Worm (Caenorhabditis elegans) whole organism, young adult: ENCODE results near the gene unc-10.

Experiments
- B0336.3 ChIP-seq: fragments of 200-800 bp; sonication (Bioruptor generic); IDR thresholded peaks from 2 replicates; pipeline ENCODE4 v1.3.6; 2022; ENCODE audit warnings: missing genetic modification characterization, missing compliant biosample characterization
- D2030.7 ChIP-seq: fragments of 200-800 bp; sonication (Bioruptor generic); IDR thresholded peaks from 2 replicates; pipeline ENCODE4 v1.3.6; 2022; ENCODE audit warnings: missing genetic modification reagents, missing genetic modification characterization, missing compliant biosample characterization
- F22D6.2 ChIP-seq: sonication (generic microtip); optimal IDR thresholded peaks from 2 replicates; lab custom pipeline; 2016; ENCODE audit warnings: mild to moderate bottlenecking, missing genetic modification characterization, missing compliant biosample characterization
- F37B4.10 ChIP-seq: fragments of 200-800 bp; sonication (Bioruptor generic); IDR thresholded peaks from 2 replicates; pipeline ENCODE4 v1.3.6; 2022; ENCODE audit warnings: missing genetic modification characterization, missing compliant biosample characterization
- F39B2.1 ChIP-seq: fragments of 200-800 bp; sonication (Bioruptor generic); IDR thresholded peaks from 2 replicates; pipeline ENCODE4 v1.3.6; 2022; ENCODE audit warnings: missing genetic modification reagents, missing genetic modification characterization, missing compliant biosample characterization
- F49E8.2 ChIP-seq: sonication (generic microtip); optimal IDR thresholded peaks from 3 replicates; lab custom pipeline; 2017; ENCODE audit warnings: missing genetic modification characterization, mild to moderate bottlenecking, missing compliant biosample characterization, antibody characterized with exemption, moderate library complexity; ENCODE audit not compliant: insufficient read depth
- F52B5.7 ChIP-seq: sonication (generic microtip); optimal IDR thresholded peaks from 2 replicates; lab custom pipeline; 2016; ENCODE audit warnings: mild to moderate bottlenecking, missing genetic modification characterization, missing compliant biosample characterization
- K12H6.12 ChIP-seq: fragments of 200-800 bp; sonication (Bioruptor generic); optimal IDR thresholded peaks from 2 replicates; lab custom pipeline; 2018; ENCODE audit warnings: mild to moderate bottlenecking, missing genetic modification characterization, missing compliant biosample characterization
- T07F8.4 ChIP-seq: sonication (generic microtip); optimal IDR thresholded peaks from 2 replicates; lab custom pipeline; 2016; ENCODE audit warnings: mild to moderate bottlenecking, missing genetic modification characterization, moderate library complexity, missing compliant biosample characterization
- Y53G8AR.9 ChIP-seq: fragments of 200-800 bp; sonication (Bioruptor generic); conservative IDR thresholded peaks from 2 replicates; pipeline ENCODE4 v1.3.6; 2022; ENCODE audit warnings: missing genetic modification reagents, missing genetic modification characterization, missing compliant biosample characterization
- Y95B8A.8 ChIP-seq: fragments of 200-800 bp; sonication (Bioruptor generic); IDR thresholded peaks from 2 replicates; pipeline ENCODE4 v1.3.6; 2022; ENCODE audit warnings: missing genetic modification reagents, missing genetic modification characterization, missing compliant biosample characterization
- ZK185.1 ChIP-seq: sonication (generic microtip); optimal IDR thresholded peaks from 2 replicates; lab custom pipeline; 2016; ENCODE audit warnings: mild to moderate bottlenecking, missing genetic modification characterization, missing compliant biosample characterization; ENCODE audit not compliant: poor library complexity, severe bottlenecking
- ama-1 ChIP-seq, 3 experiments: fragments of 150-350 bp in 1 of 3; sonication (generic microtip) in 2 of 3; optimal IDR thresholded peaks; 2 replicates each; lab custom pipeline; 2014 to 2018; ENCODE audit warnings: missing biosample characterization in 2 of 3, missing genetic modification characterization in 2 of 3, missing genetic modification reagents in 2 of 3
- aptf-2 ChIP-seq: fragments of 200-800 bp; sonication (Bioruptor generic); conservative IDR thresholded peaks from 2 replicates; pipeline ENCODE4 v1.3.6; 2022; ENCODE audit warnings: missing genetic modification reagents, missing genetic modification characterization, missing compliant biosample characterization
- aptf-3 ChIP-seq: fragments of 200-800 bp; sonication (Bioruptor generic); IDR thresholded peaks from 2 replicates; pipeline ENCODE4 v1.3.6; 2022; ENCODE audit warnings: missing genetic modification characterization, missing compliant biosample characterization
- atf-7 ChIP-seq: sonication (generic microtip); optimal IDR thresholded peaks from 2 replicates; lab custom pipeline; 2017; ENCODE audit warnings: mild to moderate bottlenecking, missing genetic modification characterization, missing compliant biosample characterization
- attf-3 ChIP-seq: fragments of 200-800 bp; sonication (Bioruptor generic); conservative IDR thresholded peaks from 2 replicates; pipeline ENCODE4 v1.3.6; 2022; ENCODE audit warnings: missing genetic modification reagents, missing genetic modification characterization, missing compliant biosample characterization
- attf-6 ChIP-seq: fragments of 200-800 bp; sonication (Bioruptor generic); IDR thresholded peaks from 2 replicates; pipeline ENCODE4 v1.3.6; 2022; ENCODE audit warnings: missing genetic modification reagents, missing genetic modification characterization, missing compliant biosample characterization
- ccch-3 ChIP-seq: fragments of 200-800 bp; sonication (Bioruptor generic); optimal IDR thresholded peaks from 2 replicates; lab custom pipeline; 2018; ENCODE audit warnings: mild to moderate bottlenecking, missing genetic modification characterization, missing compliant biosample characterization
- ceh-79 ChIP-seq: sonication (generic microtip); optimal IDR thresholded peaks from 2 replicates; lab custom pipeline; 2017; ENCODE audit warnings: mild to moderate bottlenecking, missing genetic modification characterization, missing compliant biosample characterization
- die-1 ChIP-seq: sonication (generic microtip); optimal IDR thresholded peaks from 2 replicates; lab custom pipeline; 2016; ENCODE audit warnings: missing genotype, mild to moderate bottlenecking, missing genetic modification characterization, missing compliant biosample characterization
- egrh-3 ChIP-seq: fragments of 200-800 bp; sonication (Bioruptor generic); IDR thresholded peaks from 2 replicates; pipeline ENCODE4 v1.3.6; 2022; ENCODE audit warnings: missing genetic modification reagents, missing genetic modification characterization, missing compliant biosample characterization
- ets-4 ChIP-seq: fragments of 200-800 bp; sonication (Bioruptor generic); optimal IDR thresholded peaks from 2 replicates; lab custom pipeline; 2018; ENCODE audit warnings: mild to moderate bottlenecking, missing genetic modification characterization, missing compliant biosample characterization
- hlh-12 ChIP-seq: sonication (generic microtip); optimal IDR thresholded peaks from 2 replicates; lab custom pipeline; 2016; ENCODE audit warnings: missing genetic modification characterization, missing compliant biosample characterization
- hmg-20 ChIP-seq: fragments of 200-800 bp; sonication (Bioruptor generic); IDR thresholded peaks from 2 replicates; pipeline ENCODE4 v1.3.6; 2022; ENCODE audit warnings: missing genetic modification reagents, missing genetic modification characterization, missing compliant biosample characterization
- hrde-1 ChIP-seq: sonication (generic microtip); optimal IDR thresholded peaks from 2 replicates; lab custom pipeline; 2016; ENCODE audit warnings: missing genetic modification characterization, mild to moderate bottlenecking, missing compliant biosample characterization, moderate library complexity, missing genotype, missing genetic modification reagents, borderline replicate concordance
- let-526 ChIP-seq: fragments of 200-800 bp; sonication (Bioruptor generic); IDR thresholded peaks from 2 replicates; pipeline ENCODE4 v1.3.6; 2022; ENCODE audit warnings: missing genetic modification reagents, missing genetic modification characterization, missing compliant biosample characterization
- lsl-1 ChIP-seq: fragments of 200-800 bp; sonication (Bioruptor generic); optimal IDR thresholded peaks from 2 replicates; lab custom pipeline; 2018; ENCODE audit warnings: mild to moderate bottlenecking, missing genetic modification characterization, moderate library complexity, missing compliant biosample characterization
- lsy-27 ChIP-seq: sonication (generic microtip); optimal IDR thresholded peaks from 2 replicates; lab custom pipeline; 2017; ENCODE audit warnings: missing genetic modification characterization, mild to moderate bottlenecking, missing compliant biosample characterization, antibody characterized with exemption, missing genotype, borderline replicate concordance; ENCODE audit not compliant: insufficient read depth
- madf-6 ChIP-seq: fragments of 200-800 bp; sonication (Bioruptor generic); IDR thresholded peaks from 2 replicates; pipeline ENCODE4 v1.3.6; 2022; ENCODE audit warnings: missing genetic modification reagents, missing genetic modification characterization, missing compliant biosample characterization
- mxl-1 ChIP-seq: sonication (generic microtip); optimal IDR thresholded peaks from 2 replicates; lab custom pipeline; 2016; ENCODE audit warnings: missing genetic modification characterization, missing compliant biosample characterization
- nhr-27 ChIP-seq: fragments of 200-800 bp; sonication (Bioruptor generic); optimal IDR thresholded peaks from 2 replicates; lab custom pipeline; 2018; ENCODE audit warnings: mild to moderate bottlenecking, missing genetic modification characterization, moderate library complexity, missing compliant biosample characterization
- pbrm-1 ChIP-seq: fragments of 200-800 bp; sonication (Bioruptor generic); IDR thresholded peaks from 2 replicates; pipeline ENCODE4 v1.3.6; 2022; ENCODE audit warnings: missing genetic modification reagents, missing genetic modification characterization, missing compliant biosample characterization
- rec-8 ChIP-seq, 2 experiments: sonication (generic microtip); optimal IDR thresholded peaks; 2 replicates each; lab custom pipeline; 2016; ENCODE audit warnings: mild to moderate bottlenecking in 2 of 2, missing genetic modification characterization in 2 of 2, missing genetic modification reagents in 2 of 2, missing genotype in 2 of 2, missing biosample characterization in 1 of 2, missing compliant biosample characterization in 1 of 2, moderate library complexity in 1 of 2
- rpc-1 ChIP-seq, 2 experiments: fragments of 150-350 bp in 1 of 2; sonication (generic microtip) in 1 of 2; optimal IDR thresholded peaks; 2 replicates each; lab custom pipeline; 2014 to 2018; ENCODE audit warnings: missing biosample characterization in 1 of 2, missing genetic modification characterization in 1 of 2, missing genetic modification reagents in 1 of 2, missing genotype in 1 of 2
- sea-2 ChIP-seq: fragments of 200-800 bp; sonication (Bioruptor generic); IDR thresholded peaks from 2 replicates; pipeline ENCODE4 v1.3.6; 2022; ENCODE audit warnings: missing genetic modification characterization, missing compliant biosample characterization
- snpc-1.3 ChIP-seq: sonication (generic microtip); optimal IDR thresholded peaks from 2 replicates; lab custom pipeline; 2017; ENCODE audit warnings: missing genetic modification characterization, mild to moderate bottlenecking, missing compliant biosample characterization, antibody characterized with exemption, moderate library complexity, missing genotype, missing genetic modification reagents; ENCODE audit not compliant: insufficient read depth
- somi-1 ChIP-seq: fragments of 200-800 bp; sonication (Bioruptor generic); optimal IDR thresholded peaks from 2 replicates; lab custom pipeline; 2018; ENCODE audit warnings: mild to moderate bottlenecking, missing genetic modification characterization, missing compliant biosample characterization
- sptf-2 ChIP-seq: fragments of 200-800 bp; sonication (Bioruptor generic); optimal IDR thresholded peaks from 2 replicates; lab custom pipeline; 2018; ENCODE audit warnings: mild to moderate bottlenecking, missing genetic modification characterization, missing compliant biosample characterization
- tbp1 ChIP-seq: fragments of 200-800 bp; sonication (Bioruptor generic); optimal IDR thresholded peaks from 2 replicates; lab custom pipeline; 2018; ENCODE audit warnings: mild to moderate bottlenecking, missing genetic modification characterization, missing compliant biosample characterization
- tbx-9 ChIP-seq: sonication (generic microtip); optimal IDR thresholded peaks from 2 replicates; lab custom pipeline; 2016; ENCODE audit warnings: borderline replicate concordance, missing genetic modification characterization, inconsistent platforms, missing compliant biosample characterization
- zfh-2 ChIP-seq: fragments of 200-800 bp; sonication (Bioruptor generic); conservative IDR thresholded peaks from 2 replicates; pipeline ENCODE4 v1.3.6; 2022; ENCODE audit warnings: missing genetic modification reagents, missing genetic modification characterization, missing compliant biosample characterization
- zim-3 ChIP-seq: sonication (generic microtip); optimal IDR thresholded peaks from 2 replicates; lab custom pipeline; 2017; ENCODE audit warnings: mild to moderate bottlenecking, missing genetic modification characterization, moderate library complexity, missing compliant biosample characterization
- ztf-18 ChIP-seq: sonication (generic microtip); optimal IDR thresholded peaks from 2 replicates; lab custom pipeline; 2016; ENCODE audit warnings: missing genotype, mild to moderate bottlenecking, missing genetic modification characterization, missing compliant biosample characterization
- ztf-26 ChIP-seq: sonication (generic microtip); optimal IDR thresholded peaks from 2 replicates; lab custom pipeline; 2017; ENCODE audit warnings: missing genetic modification characterization, missing compliant biosample characterization
- ztf-3 ChIP-seq: fragments of 200-800 bp; sonication (Bioruptor generic); optimal IDR thresholded peaks from 2 replicates; lab custom pipeline; 2018; ENCODE audit warnings: mild to moderate bottlenecking, missing genetic modification characterization, missing compliant biosample characterization

The unc-10 gene

ce11 chrX:7264591-7265306, 15.4 kb downstream of the unc-10 start (continued):
- TF ChIP-seq F49E8.2 (tag; lab: Kevin White, UChicago) (no peak), tbp1 (GFP tag; lab: Kevin White, UChicago) (peak; percentile 61), ztf-18 (tag; lab: Kevin White, UChicago) (peak; percentile 66), hrde-1 (tag; lab: Kevin White, UChicago) (no peak), rec-8 (tag; optimal IDR thresholded peaks at IDR 0.05; lab: Kevin White, UChicago) (no peak), aptf-3 (GFP tag; lab: Robert Waterston, UW) (no peak), snpc-1.3 (tag; lab: Kevin White, UChicago) (no peak), ccch-3 (GFP tag; lab: Kevin White, UChicago) (no peak), madf-6 (no peak), attf-6 (GFP tag; lab: Robert Waterston, UW) (no peak), ZK185.1 (tag; lab: Kevin White, UChicago) (peak; percentile 71), F37B4.10 (no peak), ama-1 (optimal IDR thresholded peaks at IDR 0.05; lab: Kevin White, UChicago) (no peak), ama-1 (GFP tag; optimal IDR thresholded peaks at IDR 0.05; lab: Kevin White, UChicago) (no peak), F52B5.7 (tag; lab: Kevin White, UChicago) (no peak), D2030.7 (GFP tag; lab: Robert Waterston, UW) (no peak), aptf-2 (GFP tag; lab: Robert Waterston, UW) (no peak), Y53G8AR.9 (GFP tag; lab: Robert Waterston, UW) (0 out of 2 replicates have a peak, but pooled peaks have one; percentile 15), lsy-27 (tag; lab: Kevin White, UChicago) (no peak), rpc-1 (optimal IDR thresholded peaks at IDR 0.05; lab: Kevin White, UChicago) (no peak), rpc-1 (tag; optimal IDR thresholded peaks at IDR 0.05; lab: Kevin White, UChicago) (no peak), ztf-3 (no peak), T07F8.4 (tag; lab: Kevin White, UChicago) (no peak), F22D6.2 (tag; lab: Kevin White, UChicago) (peak; percentile 2), mxl-1 (tag; lab: Kevin White, UChicago) (no peak), egrh-3 (GFP tag; lab: Robert Waterston, UW) (peak; percentile 87), sptf-2 (GFP tag; lab: Kevin White, UChicago) (no peak), pbrm-1 (peak; percentile 76), atf-7 (tag; lab: Kevin White, UChicago) (peak; percentile 46), nhr-27 (no peak), let-526 (GFP tag; lab: Robert Waterston, UW) (0 out of 2 replicates have a peak, but pooled peaks have one; percentile 38), B0336.3 (GFP tag; lab: Robert Waterston, UW) (peak; percentile 89), ceh-79 (no peak), lsl-1 (GFP tag; lab: Kevin White, UChicago) (no peak), die-1 (peak; percentile 56), Y95B8A.8 (no peak), attf-3 (GFP tag; lab: Robert Waterston, UW) (no peak), ztf-26 (tag; lab: Kevin White, UChicago) (peak; percentile 88), sea-2 (GFP tag; lab: Robert Waterston, UW) (no peak), somi-1 (GFP tag; lab: Kevin White, UChicago) (peak; percentile 54), K12H6.12 (peak; percentile 96), F39B2.1 (GFP tag; lab: Robert Waterston, UW) (no peak), zim-3 (tag; lab: Kevin White, UChicago) (no peak), ets-4 (GFP tag; lab: Kevin White, UChicago) (no peak), hlh-12 (no peak), tbx-9 (tag; lab: Kevin White, UChicago) (no peak), hmg-20 (GFP tag; lab: Robert Waterston, UW) (peak; percentile 58; the same call in 1 of the 2 replicates), zfh-2 (GFP tag; lab: Robert Waterston, UW) (peak; percentile 98)
